Worm (Caenorhabditis elegans) whole organism, L2 larva: ENCODE measurements around the gene sfxn-1.1.

Source experiments
- ceh-82 ChIP-seq: fragments of 150-350 bp; optimal IDR thresholded peaks from 2 replicates; lab custom pipeline; 2014; ENCODE audit warnings: missing biosample characterization, missing genetic modification characterization
- elt-1 ChIP-seq: fragments of 150-350 bp; optimal IDR thresholded peaks from 2 replicates; lab custom pipeline; 2014; ENCODE audit warnings: missing biosample characterization, missing genetic modification characterization
- fos-1 ChIP-seq: fragments of 150-350 bp; optimal IDR thresholded peaks from 2 replicates; lab custom pipeline; 2014; ENCODE audit warnings: missing biosample characterization, missing genetic modification characterization
- mdl-1 ChIP-seq, 2 experiments: fragments of 150-350 bp in 1 of 2; sonication (generic microtip) in 1 of 2; optimal IDR thresholded peaks; 2 replicates each; lab custom pipeline; 2017; ENCODE audit warnings: missing biosample characterization in 2 of 2, missing genetic modification characterization in 2 of 2
- nhr-12 ChIP-seq: fragments of 150-350 bp; optimal IDR thresholded peaks from 2 replicates; lab custom pipeline; 2014; ENCODE audit warnings: missing biosample characterization, missing genetic modification characterization
- nhr-77 ChIP-seq: fragments of 150-350 bp; optimal IDR thresholded peaks from 2 replicates; lab custom pipeline; 2014; ENCODE audit warnings: missing biosample characterization, missing genetic modification characterization
- unc-62 ChIP-seq: fragments of 150-350 bp; optimal IDR thresholded peaks from 2 replicates; lab custom pipeline; 2014; ENCODE audit warnings: missing biosample characterization, missing genetic modification reagents, missing genetic modification characterization
- zag-1 ChIP-seq: fragments of 150-350 bp; optimal IDR thresholded peaks from 2 replicates; lab custom pipeline; 2014; ENCODE audit warnings: missing biosample characterization, missing genetic modification characterization

DNA sequence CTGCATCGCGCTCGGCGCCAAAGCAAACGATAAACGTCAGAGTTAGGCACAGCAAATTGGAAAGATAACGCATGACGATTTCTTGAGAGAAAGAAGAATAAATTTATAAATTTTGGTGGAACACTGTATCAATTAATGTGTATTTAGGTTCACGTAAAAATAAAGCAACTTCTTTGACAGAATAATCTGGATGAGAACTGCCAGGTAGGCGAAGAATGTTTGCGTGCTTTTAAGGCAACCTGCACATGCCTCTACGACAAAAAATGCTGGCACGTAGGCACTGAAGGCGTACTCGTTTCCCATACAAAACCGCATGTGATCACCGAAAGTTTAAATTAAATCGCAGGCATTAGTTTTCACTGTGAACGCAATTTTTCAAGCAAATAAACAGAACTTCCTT lies 34.5 kb upstream of the sfxn-1.1 start, which contains the start of gene F35H8.1:
- TF ChIP-seq zag-1 (tag; lab: Kevin White, UChicago) (no peak), mdl-1 (tag; optimal IDR thresholded peaks at IDR 0.05; lab: Kevin White, UChicago) (no peak), unc-62 (no peak), elt-1 (no peak), ceh-82 (tag; lab: Kevin White, UChicago) (no peak), nhr-12 (tag; lab: Kevin White, UChicago) (no peak), nhr-77 (tag; lab: Kevin White, UChicago) (no peak), fos-1 (tag; lab: Kevin White, UChicago) (no peak)
